Fruit fly (Drosophila melanogaster): ENCODE results near the gene Rbp9.

Rbp9 gene

dm6 chr2L:2976829-2977228, 22.3 kb downstream of the Rbp9 start, which contains the start of the genes CG9641 and CG3165 (continued):
- TF ChIP-seq CG6813 (GFP tag; optimal IDR thresholded peaks at IDR 0.05) (no peak), sr (GFP tag; IDR thresholded peaks at IDR 0.05) (no peak), Adf1 (GFP tag; IDR thresholded peaks at IDR 0.05) (peak; percentile 61), ara (GFP tag; IDR thresholded peaks at IDR 0.05) (peak; percentile 76), CG7987 (GFP tag; optimal IDR thresholded peaks at IDR 0.05) (peak; percentile 62), CG18764 (GFP tag; optimal IDR thresholded peaks at IDR 0.05) (peak; percentile 83), CG43689 (GFP tag; IDR thresholded peaks at IDR 0.05) (peak; percentile 52), shn (GFP tag; optimal IDR thresholded peaks at IDR 0.05) (peak; percentile 86), Vsx1 (GFP tag; optimal IDR thresholded peaks at IDR 0.05) (no peak), aop (GFP tag; IDR thresholded peaks at IDR 0.05) (no peak), CG33213 (GFP tag; optimal IDR thresholded peaks at IDR 0.05) (peak; percentile 90), vfl (GFP tag; optimal IDR thresholded peaks at IDR 0.05) (peak; percentile 86), CG12769 (tag; optimal IDR thresholded peaks at IDR 0.05) (no peak), bowl (GFP tag; IDR thresholded peaks at IDR 0.05) (no peak), pnt (GFP tag; optimal IDR thresholded peaks at IDR 0.05) (peak; percentile 90), CG2199 (GFP tag; IDR thresholded peaks at IDR 0.05) (peak; percentile 80; the same call in 2 of the 3 replicates), CG11504 (tag; optimal IDR thresholded peaks at IDR 0.05) (no peak), CG15696 (tag; optimal IDR thresholded peaks at IDR 0.05) (peak; percentile 85), bcd (GFP tag; optimal IDR thresholded peaks at IDR 0.05) (peak; percentile 80), TFAM (GFP tag; optimal IDR thresholded peaks at IDR 0.05) (no peak), CG3163 (GFP tag; optimal IDR thresholded peaks at IDR 0.05) (peak; percentile 77), BEAF-32 (GFP tag; optimal IDR thresholded peaks at IDR 0.05) (peak; percentile 95), grn (GFP tag; optimal IDR thresholded peaks at IDR 0.05) (no peak), MTF-1 (GFP tag; optimal IDR thresholded peaks at IDR 0.05; ENCODE audit: borderline replicate concordance) (peak; percentile 51), Hsf (GFP tag; optimal IDR thresholded peaks at IDR 0.05) (peak; percentile 91), usp (GFP tag; optimal IDR thresholded peaks at IDR 0.05) (no peak), Atf-2 (GFP tag; optimal IDR thresholded peaks at IDR 0.05) (peak; percentile 92), Awh (GFP tag; IDR thresholded peaks at IDR 0.05) (peak; percentile 64; the same call in 1 of the 2 replicates), CG17359 (tag; optimal IDR thresholded peaks at IDR 0.05) (peak; percentile 72), mam (GFP tag; optimal IDR thresholded peaks at IDR 0.05) (peak; percentile 94), pros (GFP tag; optimal IDR thresholded peaks at IDR 0.05) (no peak), H2.0 (GFP tag; IDR thresholded peaks at IDR 0.05) (peak; percentile 76), Asciz (GFP tag; optimal IDR thresholded peaks at IDR 0.05) (no peak), p53 (GFP tag; optimal IDR thresholded peaks at IDR 0.05) (peak; percentile 72), Gsc (GFP tag; IDR thresholded peaks at IDR 0.05) (no peak), CG2875 (GFP tag; optimal IDR thresholded peaks at IDR 0.05) (peak; percentile 33), Meics (GFP tag; optimal IDR thresholded peaks at IDR 0.05) (peak; percentile 82), CG12219 (GFP tag; optimal IDR thresholded peaks at IDR 0.05) (no peak), CG10979 (tag; optimal IDR thresholded peaks at IDR 0.05) (peak; percentile 76), sisA (GFP tag; IDR thresholded peaks at IDR 0.05) (peak; percentile 81), eyg (GFP tag; optimal IDR thresholded peaks at IDR 0.05) (peak; percentile 81), unc-4 (GFP tag; IDR thresholded peaks at IDR 0.05; ENCODE audit: partially characterized antibody) (peak; percentile 97), Rx (GFP tag; IDR thresholded peaks at IDR 0.05) (peak; percentile 66), Doc3 (GFP tag; IDR thresholded peaks at IDR 0.05; ENCODE audit: partially characterized antibody) (peak; percentile 98), Bgb (GFP tag; IDR thresholded peaks at IDR 0.05; ENCODE audit: partially characterized antibody) (peak; percentile 91), Ravus (GFP tag; IDR thresholded peaks at IDR 0.05) (no peak; the same call in 1 of the 2 replicates), emc (GFP tag; optimal IDR thresholded peaks at IDR 0.05) (peak; percentile 74), jigr1 (GFP tag; IDR thresholded peaks at IDR 0.05) (peak; percentile 79; the same call in 2 of the 3 replicates), ranshi (GFP tag; IDR thresholded peaks at IDR 0.05) (peak; percentile 78; the same call in 1 of the 2 replicates)

Data from whole organism, embryonic.